Fruit fly (Drosophila melanogaster) Kc167 (cell line): ENCODE data around the gene CG32988.

Experiments
- Myc ChIP-seq: fragments of >200 bp; optimal IDR thresholded peaks from 2 replicates; lab custom pipeline; 2017; ENCODE audit warnings: missing external identifiers
- Sin3A ChIP-seq: fragments of >200 bp; optimal IDR thresholded peaks from 2 replicates; lab custom pipeline; 2018; ENCODE audit warnings: missing external identifiers
- h ChIP-seq: fragments of >200 bp; optimal IDR thresholded peaks from 3 replicates; lab custom pipeline; 2018; ENCODE audit warnings: missing external identifiers
- insv ChIP-seq: fragments of >200 bp; optimal IDR thresholded peaks from 3 replicates; lab custom pipeline; 2018; ENCODE audit warnings: missing external identifiers
- psq ChIP-seq: fragments of >200 bp; optimal IDR thresholded peaks from 2 replicates; lab custom pipeline; 2017; ENCODE audit warnings: missing external identifiers

DNA sequence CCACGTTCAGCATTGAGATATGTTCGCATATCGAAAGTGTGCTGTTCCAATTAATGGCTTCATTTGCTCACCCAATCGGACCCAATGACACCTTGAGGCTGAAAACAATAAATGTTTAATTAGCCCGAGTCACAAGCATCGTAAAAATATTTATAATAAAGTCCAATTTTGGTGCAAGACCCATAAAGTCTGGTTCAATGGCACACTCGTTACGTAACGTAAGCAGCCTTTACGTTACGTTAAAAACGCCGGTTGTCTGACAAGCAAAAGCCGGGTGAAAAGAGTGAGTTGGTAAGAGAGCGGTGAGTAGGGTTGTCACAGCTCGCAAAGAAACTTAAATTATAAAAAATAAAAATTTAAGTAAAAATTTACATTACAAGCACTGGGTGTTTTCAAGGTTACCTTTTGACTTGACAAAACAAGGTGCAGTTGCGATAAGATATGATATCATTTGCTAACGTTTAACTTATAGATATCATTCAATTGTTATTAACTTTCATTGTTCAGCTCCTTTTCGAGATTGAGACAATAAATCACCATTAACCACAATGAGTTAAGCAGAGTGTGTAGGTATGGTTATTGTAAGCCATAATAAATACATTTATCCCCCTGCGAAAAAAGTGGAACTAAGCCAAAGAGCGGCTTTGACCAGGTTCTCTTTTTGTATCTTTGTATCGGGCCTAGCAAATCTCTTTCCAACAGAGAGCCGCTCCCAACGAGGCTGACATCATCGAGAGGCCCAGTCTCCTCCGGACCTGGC lies 33.5 kb downstream of the CG32988 start:
- TF ChIP-seq psq (lab: Kevin White, UChicago) (no peak), h (lab: Kevin White, UChicago) (no peak), Myc (no peak), insv (lab: Kevin White, UChicago) (no peak), Sin3A (lab: Kevin White, UChicago) (no peak)
